Fruit fly (Drosophila melanogaster): ENCODE results near the gene inaF-C.

inaF-C gene

DNA sequence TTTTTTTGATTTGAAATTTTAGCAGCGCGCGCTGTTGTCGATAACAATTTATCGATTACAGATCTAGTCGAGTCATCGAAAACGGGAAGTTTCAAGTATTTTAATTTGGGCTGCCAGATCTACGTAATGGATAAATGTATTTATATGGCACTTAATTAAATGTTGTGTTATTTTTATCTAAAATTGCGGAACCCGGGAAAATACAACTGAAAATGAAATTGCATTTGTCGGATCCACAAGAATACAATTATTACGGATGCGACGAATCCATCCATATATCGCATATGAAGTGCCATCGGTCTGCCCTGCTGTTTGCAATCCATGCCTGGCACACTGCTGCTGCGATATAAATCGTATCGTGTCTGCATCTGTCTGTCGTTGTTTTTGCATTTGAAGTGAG is 11.4 kb downstream of the inaF-C start, which contains the start of gene Tango10 (continued):
- no peak for TF ChIP-seq hkb (optimal IDR thresholded peaks at IDR 0.05)
- no peak for TF ChIP-seq hkb (GFP tag; IDR thresholded peaks at IDR 0.05)
- no peak for TF ChIP-seq D (optimal IDR thresholded peaks at IDR 0.05)
- TF ChIP-seq D (GFP tag; optimal IDR thresholded peaks at IDR 0.05) = no peak
- no peak for TF ChIP-seq org-1 (GFP tag; optimal IDR thresholded peaks at IDR 0.05)
- TF ChIP-seq Optix (GFP tag; IDR thresholded peaks at IDR 0.05) = peak; percentile 45; the same call in 1 of the 3 replicates
- TF ChIP-seq CG4854 (GFP tag; optimal IDR thresholded peaks at IDR 0.05) = no peak
- TF ChIP-seq danr (GFP tag; IDR thresholded peaks at IDR 0.05) = no peak
- no peak for TF ChIP-seq CG43689 (GFP tag; IDR thresholded peaks at IDR 0.05)
- TF ChIP-seq CG12155 (GFP tag; optimal IDR thresholded peaks at IDR 0.05) = peak; percentile 68
- TF ChIP-seq btn (GFP tag; optimal IDR thresholded peaks at IDR 0.05) = no peak
- peak; percentile 88 for TF ChIP-seq E2f2 (GFP tag; IDR thresholded peaks at IDR 0.05)
- TF ChIP-seq CG18011 (GFP tag; optimal IDR thresholded peaks at IDR 0.05) = no peak
- TF ChIP-seq exex (tag; optimal IDR thresholded peaks at IDR 0.05) = peak; percentile 12
- TF ChIP-seq CG4282 (GFP tag; optimal IDR thresholded peaks at IDR 0.05) = peak; percentile 22
- TF ChIP-seq Opbp (GFP tag; IDR thresholded peaks at IDR 0.05; ENCODE audit: partially characterized antibody) = peak; percentile 60; the same call in 2 of the 3 replicates
- TF ChIP-seq HHEX (GFP tag; optimal IDR thresholded peaks at IDR 0.05) = no peak
- peak; percentile 66 for TF ChIP-seq CG4404 (GFP tag; IDR thresholded peaks at IDR 0.05)
- no peak for TF ChIP-seq toy (GFP tag; IDR thresholded peaks at IDR 0.05)
- TF ChIP-seq CG11696 (GFP tag; IDR thresholded peaks at IDR 0.05) = no peak
- no peak for TF ChIP-seq CG11723 (GFP tag; optimal IDR thresholded peaks at IDR 0.05)
- TF ChIP-seq CG4424 (GFP tag; optimal IDR thresholded peaks at IDR 0.05) = peak; percentile 31
- TF ChIP-seq tap (tag; optimal IDR thresholded peaks at IDR 0.05) = no peak
- peak; percentile 60 for TF ChIP-seq CG12391 (tag; optimal IDR thresholded peaks at IDR 0.05)
- TF ChIP-seq Atf6 (GFP tag; IDR thresholded peaks at IDR 0.05) = peak; percentile 51; the same call in 1 of the 2 replicates
- TF ChIP-seq CG17361 (GFP tag; IDR thresholded peaks at IDR 0.05) = peak; percentile 45; the same call in 2 of the 3 replicates
- TF ChIP-seq CG10543 (GFP tag; optimal IDR thresholded peaks at IDR 0.05) = no peak
- TF ChIP-seq oc (tag; optimal IDR thresholded peaks at IDR 0.05) = no peak
- TF ChIP-seq CG10654 (GFP tag; optimal IDR thresholded peaks at IDR 0.05) = peak; percentile 12
- peak; percentile 43 for TF ChIP-seq CG8924 (tag; optimal IDR thresholded peaks at IDR 0.05)
- TF ChIP-seq CG3281 (GFP tag; optimal IDR thresholded peaks at IDR 0.05) = peak; percentile 61
- TF ChIP-seq insv (GFP tag; optimal IDR thresholded peaks at IDR 0.05) = peak in 1 of 2 experiments; percentile 8
- TF ChIP-seq zen2 (GFP tag; IDR thresholded peaks at IDR 0.05; ENCODE audit: partially characterized antibody) = peak; percentile 78; the same call in 2 of the 3 replicates
- peak; percentile 40 for TF ChIP-seq ind (GFP tag; optimal IDR thresholded peaks at IDR 0.05)
- TF ChIP-seq CG7987 (GFP tag; optimal IDR thresholded peaks at IDR 0.05) = no peak
- peak; percentile 51 for TF ChIP-seq CG10267 (tag; optimal IDR thresholded peaks at IDR 0.05)
- no peak for TF ChIP-seq CG7745 (tag; optimal IDR thresholded peaks at IDR 0.05)
- TF ChIP-seq E2f1 (GFP tag; IDR thresholded peaks at IDR 0.05) = peak; percentile 56
- TF ChIP-seq lilli (GFP tag; optimal IDR thresholded peaks at IDR 0.05) = peak; percentile 67
- peak in 1 of 2 experiments; percentile 20 for TF ChIP-seq bsh (GFP tag; optimal IDR thresholded peaks at IDR 0.05)
- TF ChIP-seq dan (GFP tag; IDR thresholded peaks at IDR 0.05) = no peak
- peak; percentile 12 for TF ChIP-seq D19A (tag; optimal IDR thresholded peaks at IDR 0.05)
- TF ChIP-seq CG30403 (GFP tag; optimal IDR thresholded peaks at IDR 0.05) = peak; percentile 65
- peak; percentile 61 for TF ChIP-seq CG6272 (GFP tag; IDR thresholded peaks at IDR 0.05)
- TF ChIP-seq Lhr (GFP tag; optimal IDR thresholded peaks at IDR 0.05) = peak; percentile 2
- TF ChIP-seq CG3838 (GFP tag; optimal IDR thresholded peaks at IDR 0.05) = no peak
- TF ChIP-seq CG4360 (GFP tag; IDR thresholded peaks at IDR 0.05) = no peak
- no peak for TF ChIP-seq BtbVII (GFP tag; optimal IDR thresholded peaks at IDR 0.05)
- peak; percentile 55 for TF ChIP-seq Chrac-16 (GFP tag; optimal IDR thresholded peaks at IDR 0.05)
- TF ChIP-seq C15 (GFP tag; IDR thresholded peaks at IDR 0.05) = 0 out of 3 replicates have a peak, but pooled peaks have one; percentile 18
- TF ChIP-seq Mad (GFP tag; optimal IDR thresholded peaks at IDR 0.05) = no peak
- TF ChIP-seq dmrt11E (tag; optimal IDR thresholded peaks at IDR 0.05) = peak; percentile 60
